Worm (Caenorhabditis elegans) whole organism, late embryonic: ENCODE data around the gene btb-12.

ENCODE experiments used
- ama-1 ChIP-seq: fragments of 150-350 bp; optimal IDR thresholded peaks from 2 replicates; lab custom pipeline; 2014
- rnt-1 ChIP-seq: sonication (generic microtip); optimal IDR thresholded peaks from 2 replicates; lab custom pipeline; 2016; ENCODE audit warnings: missing genetic modification characterization, missing compliant biosample characterization

ce11 chrII:1663516-1663915 is 8.5 kb downstream of the btb-12 start, which contains the start of gene duxl-1:
- TF ChIP-seq ama-1 (lab: Kevin White, UChicago) = no peak
- TF ChIP-seq rnt-1 (tag; lab: Kevin White, UChicago) = no peak
